Fruit fly (Drosophila melanogaster): ENCODE data around the gene CG31705.

- TF ChIP-seq pan (optimal IDR thresholded peaks at IDR 0.05) (no peak), Dll (optimal IDR thresholded peaks at IDR 0.05) (no peak)
These were observed 39.5 kb downstream of the CG31705 start for dm6 chr2L:11488465-11489037.

Data from whole organism.